Worm (Caenorhabditis elegans): ENCODE data around the gene gst-17.
A peak's percentile ranks its signal among the peaks of the same experiment; 100 is the strongest.

The gst-17 gene

DNA sequence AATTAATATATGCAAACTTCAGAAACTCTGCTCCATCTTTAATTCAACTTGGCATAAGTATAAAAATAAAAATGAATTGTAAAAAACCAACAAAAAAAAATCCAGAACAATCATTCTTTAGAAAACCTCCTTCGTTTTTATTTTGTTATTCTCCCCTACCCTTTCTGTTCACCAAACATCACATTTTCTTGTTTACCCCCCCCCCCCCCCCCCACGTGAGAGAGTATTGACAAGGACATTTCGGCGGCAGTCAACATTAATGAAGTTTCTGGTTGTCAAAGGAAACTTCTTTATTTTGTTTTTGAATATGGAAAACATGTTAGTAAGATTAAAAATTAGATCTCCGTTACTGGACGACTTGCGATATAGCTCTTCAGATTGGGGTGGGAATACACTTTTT lies 16.1 kb downstream of the gst-17 start (continued):
- TF ChIP-seq lir-3 (tag; optimal IDR thresholded peaks at IDR 0.05; ENCODE audit: poor library complexity) = no peak
- no peak for TF ChIP-seq blmp-1 (tag; optimal IDR thresholded peaks at IDR 0.05)
- TF ChIP-seq efl-3 (GFP tag; optimal IDR thresholded peaks at IDR 0.05) = no peak
- no peak for TF ChIP-seq lsy-2 (tag; optimal IDR thresholded peaks at IDR 0.05)
- no peak for TF ChIP-seq ceh-8 (GFP tag; optimal IDR thresholded peaks at IDR 0.05)
- TF ChIP-seq C16A3.4 (tag; optimal IDR thresholded peaks at IDR 0.05) = no peak

DNA sequence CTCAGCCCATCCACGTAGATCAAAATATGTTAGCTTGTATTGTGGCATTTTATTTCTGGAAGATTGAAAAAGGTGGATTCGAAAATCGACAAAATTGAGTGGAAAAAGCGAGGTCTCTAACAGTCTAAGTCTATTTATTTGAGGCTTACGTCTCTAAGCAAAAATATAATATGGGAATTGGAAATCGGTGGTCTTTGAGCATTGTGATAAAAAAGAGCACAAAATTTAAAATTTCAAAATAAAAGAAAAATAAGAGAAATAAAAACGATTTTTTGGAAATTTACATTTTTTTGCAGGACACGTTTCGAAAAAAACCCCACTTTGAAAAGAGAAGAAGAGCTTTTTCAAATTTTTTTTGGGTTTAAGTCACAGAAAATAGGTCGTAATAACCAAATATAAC lies 17.5 kb downstream of the gst-17 start, which contains the start of gene gst-15:
gst-15 (minus strand) TSS at position 101 of the 400 bp plus-strand sequence.
- TF ChIP-seq pqm-1 (tag; optimal IDR thresholded peaks at IDR 0.05) = no peak
- no peak for TF ChIP-seq ets-5 (GFP tag; IDR thresholded peaks at IDR 0.05)
- no peak for TF ChIP-seq lin-14 (GFP tag; optimal IDR thresholded peaks at IDR 0.05)
- TF ChIP-seq nhr-20 (tag; optimal IDR thresholded peaks at IDR 0.05) = no peak
- no peak for TF ChIP-seq lin-39 (tag; optimal IDR thresholded peaks at IDR 0.05)
- TF ChIP-seq snu-23 (GFP tag; optimal IDR thresholded peaks at IDR 0.05) = no peak
- TF ChIP-seq zag-1 (tag; optimal IDR thresholded peaks at IDR 0.05) = no peak
- TF ChIP-seq mep-1 (tag; optimal IDR thresholded peaks at IDR 0.05) = no peak
- no peak for TF ChIP-seq ztf-4 (tag; optimal IDR thresholded peaks at IDR 0.05)
- no peak for TF ChIP-seq egl-13 (tag; optimal IDR thresholded peaks at IDR 0.05)
- TF ChIP-seq C16A3.4 (tag; optimal IDR thresholded peaks at IDR 0.05) = no peak
- no peak for TF ChIP-seq C04F5.9 (tag; optimal IDR thresholded peaks at IDR 0.05)
- TF ChIP-seq irx-1 (tag; optimal IDR thresholded peaks at IDR 0.05) = no peak
- no peak for TF ChIP-seq nhr-11 (tag; optimal IDR thresholded peaks at IDR 0.05)
- TF ChIP-seq ceh-82 (tag; optimal IDR thresholded peaks at IDR 0.05) = no peak
- no peak for TF ChIP-seq aly-2 (tag; optimal IDR thresholded peaks at IDR 0.05)

- TF ChIP-seq fkh-8 (tag; optimal IDR thresholded peaks at IDR 0.05) (no peak), fos-1 (tag; optimal IDR thresholded peaks at IDR 0.05) (no peak), ceh-82 (tag; optimal IDR thresholded peaks at IDR 0.05) (no peak), elt-2 (tag; optimal IDR thresholded peaks at IDR 0.05) (no peak), pqm-1 (tag; optimal IDR thresholded peaks at IDR 0.05) (no peak), nhr-237 (tag; optimal IDR thresholded peaks at IDR 0.05) (no peak), aha-1 (tag; optimal IDR thresholded peaks at IDR 0.05) (no peak), egl-13 (tag; optimal IDR thresholded peaks at IDR 0.05) (no peak), pag-3 (tag; optimal IDR thresholded peaks at IDR 0.05; ENCODE audit: borderline replicate concordance, insufficient read depth) (no peak), unc-130 (tag; optimal IDR thresholded peaks at IDR 0.05) (no peak), elt-3 (tag; optimal IDR thresholded peaks at IDR 0.05) (no peak), nhr-77 (tag; optimal IDR thresholded peaks at IDR 0.05) (peak; percentile 61), hlh-17 (GFP tag; optimal IDR thresholded peaks at IDR 0.05; ENCODE audit: borderline replicate concordance) (no peak), hpl-2 (GFP tag; optimal IDR thresholded peaks at IDR 0.05) (no peak), dpl-1 (GFP tag; optimal IDR thresholded peaks at IDR 0.05) (peak in 1 of 3 experiments; percentile 6), sox-4 (tag; optimal IDR thresholded peaks at IDR 0.05) (no peak), lin-14 (GFP tag; optimal IDR thresholded peaks at IDR 0.05) (peak; percentile 29), nhr-71 (tag; optimal IDR thresholded peaks at IDR 0.05) (no peak), efl-1 (optimal IDR thresholded peaks at IDR 0.05) (no peak), efl-1 (GFP tag; optimal IDR thresholded peaks at IDR 0.05 in 1 of 2) (no peak), ceh-90 (tag; optimal IDR thresholded peaks at IDR 0.05) (no peak), mab-9 (GFP tag; IDR thresholded peaks at IDR 0.05) (no peak), nhr-90 (tag; optimal IDR thresholded peaks at IDR 0.05; ENCODE audit: poor library complexity) (no peak), grh-1 (GFP tag; IDR thresholded peaks at IDR 0.05) (no peak), skn-1 (tag; optimal IDR thresholded peaks at IDR 0.05) (no peak), ama-1 (optimal IDR thresholded peaks at IDR 0.05) (no peak), nhr-47 (tag; optimal IDR thresholded peaks at IDR 0.05) (no peak), nhr-85 (tag) (peak; percentile 67), lin-39 (tag; optimal IDR thresholded peaks at IDR 0.05) (no peak), lin-35 (GFP tag; optimal IDR thresholded peaks at IDR 0.05) (peak in 1 of 2 experiments; percentile 15), mef-2 (tag; optimal IDR thresholded peaks at IDR 0.05) (no peak), tbx-2 (tag; optimal IDR thresholded peaks at IDR 0.05) (no peak), vab-15 (tag; optimal IDR thresholded peaks at IDR 0.05) (no peak), nhr-11 (tag; optimal IDR thresholded peaks at IDR 0.05) (no peak), C04F5.9 (tag; optimal IDR thresholded peaks at IDR 0.05) (no peak), lsy-2 (tag; optimal IDR thresholded peaks at IDR 0.05) (no peak), unc-30 (tag; optimal IDR thresholded peaks at IDR 0.05) (no peak), snu-23 (GFP tag; optimal IDR thresholded peaks at IDR 0.05) (peak; percentile 3)
These were observed 19.4 kb downstream of the gst-17 start, which contains the start of gene gst-24 for ce11 chrII:13611186-13611585. Gene gst-24, minus strand, starts transcription at chrII:13611366.
